Worm (Caenorhabditis elegans) whole organism, late embryonic: Measurements from ENCODE around the gene F37B4.15.

Experiments used
- ama-1 ChIP-seq: fragments of 150-350 bp; optimal IDR thresholded peaks from 2 replicates; lab custom pipeline; 2014
- ceh-24 ChIP-seq: sonication (generic microtip); optimal IDR thresholded peaks from 2 replicates; lab custom pipeline; 2016; ENCODE audit warnings: mild to moderate bottlenecking, missing genetic modification characterization, missing compliant biosample characterization
- ceh-9 ChIP-seq: sonication (generic microtip); optimal IDR thresholded peaks from 2 replicates; lab custom pipeline; 2016; ENCODE audit warnings: mild to moderate bottlenecking, missing genetic modification characterization, inconsistent platforms, missing compliant biosample characterization
- madf-2 ChIP-seq: sonication (generic microtip); optimal IDR thresholded peaks from 2 replicates; lab custom pipeline; 2017; ENCODE audit warnings: missing genetic modification characterization, missing compliant biosample characterization
- pax-1 ChIP-seq: fragments of 150-350 bp; optimal IDR thresholded peaks from 2 replicates; lab custom pipeline; 2014; ENCODE audit warnings: missing biosample characterization, missing genetic modification characterization
- ttx-3 ChIP-seq: sonication (generic microtip); optimal IDR thresholded peaks from 2 replicates; lab custom pipeline; 2016; ENCODE audit warnings: missing genetic modification reagents, missing genetic modification characterization, missing compliant biosample characterization
- unc-86 ChIP-seq: sonication (generic microtip); optimal IDR thresholded peaks from 2 replicates; lab custom pipeline; 2016; ENCODE audit warnings: missing genetic modification characterization, missing compliant biosample characterization

ce11 chrV:2922594-2922993 is 30.6 kb downstream of the F37B4.15 start, which contains the start of gene srh-38:
- TF ChIP-seq unc-86 (tag; lab: Kevin White, UChicago) (no peak), ceh-9 (no peak), madf-2 (tag; lab: Kevin White, UChicago) (no peak), ceh-24 (tag; lab: Kevin White, UChicago) (no peak), ttx-3 (tag; lab: Kevin White, UChicago) (no peak), pax-1 (tag; lab: Kevin White, UChicago) (no peak), ama-1 (lab: Kevin White, UChicago) (no peak)
